Fruit fly (Drosophila melanogaster) whole organism, embryonic: ENCODE data around the gene Syx8.

Experiments used
- CG10147 ChIP-seq: fragments of 200-800 bp; sonication (Bioruptor generic); optimal IDR thresholded peaks from 2 replicates; lab custom pipeline; 2019; ENCODE audit warnings: missing biosample characterization, mild to moderate bottlenecking, missing genetic modification characterization, moderate library complexity
- CG10431 ChIP-seq: fragments of 200-800 bp; sonication (Bioruptor generic); optimal IDR thresholded peaks from 3 replicates; lab custom pipeline; 2018; ENCODE audit warnings: missing biosample characterization, mild to moderate bottlenecking, missing genetic modification characterization
- CG11504 ChIP-seq: fragments of 200-800 bp; sonication (Bioruptor generic); optimal IDR thresholded peaks from 3 replicates; lab custom pipeline; 2019; ENCODE audit warnings: missing biosample characterization, mild to moderate bottlenecking, missing genetic modification characterization, moderate library complexity
- CG11723 ChIP-seq: fragments of 200-800 bp; sonication (Bioruptor generic); optimal IDR thresholded peaks from 2 replicates; lab custom pipeline; 2017; ENCODE audit warnings: missing biosample characterization, mild to moderate bottlenecking, missing genetic modification characterization
- CG12659 ChIP-seq: fragments of 200-800 bp; sonication (Bioruptor generic); optimal IDR thresholded peaks from 3 replicates; lab custom pipeline; 2017; ENCODE audit warnings: mild to moderate bottlenecking, missing biosample characterization, missing genetic modification reagents, missing genetic modification characterization
- CG13123 ChIP-seq: fragments of 200-800 bp; sonication (Bioruptor generic); optimal IDR thresholded peaks from 2 replicates; lab custom pipeline; 2016; ENCODE audit warnings: missing biosample characterization, missing genetic modification characterization
- CG14965 ChIP-seq: fragments of 200-800 bp; sonication (Bioruptor generic); optimal IDR thresholded peaks from 2 replicates; lab custom pipeline; 2016; ENCODE audit warnings: missing biosample characterization, missing genetic modification characterization, borderline replicate concordance
- CG15601 ChIP-seq: fragments of 200-800 bp; sonication (Bioruptor generic); optimal IDR thresholded peaks from 3 replicates; lab custom pipeline; 2019; ENCODE audit warnings: missing biosample characterization, mild to moderate bottlenecking, missing genetic modification characterization, moderate library complexity
- CG17186 ChIP-seq: fragments of 200-800 bp; sonication (Bioruptor generic); optimal IDR thresholded peaks from 3 replicates; lab custom pipeline; 2017; ENCODE audit warnings: missing biosample characterization, missing genetic modification reagents, missing genetic modification characterization
- CG17568 ChIP-seq: fragments of 200-800 bp; sonication (Bioruptor generic); optimal IDR thresholded peaks from 2 replicates; lab custom pipeline; 2018; ENCODE audit warnings: missing biosample characterization, mild to moderate bottlenecking, missing genetic modification characterization, moderate library complexity
- CG17829 ChIP-seq: fragments of 200-800 bp; optimal IDR thresholded peaks from 2 replicates; lab custom pipeline; 2019; ENCODE audit warnings: missing biosample characterization, mild to moderate bottlenecking, missing genetic modification characterization, moderate library complexity
- CG1792 ChIP-seq: fragments of 200-800 bp; sonication (Bioruptor generic); optimal IDR thresholded peaks from 2 replicates; lab custom pipeline; 2016; ENCODE audit warnings: missing biosample characterization, missing genetic modification characterization
- CG18262 ChIP-seq: fragments of 200-800 bp; optimal IDR thresholded peaks from 3 replicates; lab custom pipeline; 2019; ENCODE audit warnings: missing biosample characterization, mild to moderate bottlenecking, missing genetic modification characterization, moderate library complexity
- CG18599 ChIP-seq: fragments of 200-800 bp; sonication (Bioruptor generic); optimal IDR thresholded peaks from 3 replicates; lab custom pipeline; 2017; ENCODE audit warnings: missing biosample characterization, missing genetic modification characterization, mild to moderate bottlenecking, moderate library complexity, missing genetic modification reagents
- CG18619 ChIP-seq: fragments of 200-800 bp; sonication (Bioruptor generic); optimal IDR thresholded peaks from 3 replicates; lab custom pipeline; 2017; ENCODE audit warnings: missing biosample characterization, mild to moderate bottlenecking, missing genetic modification characterization
- CG2202 ChIP-seq: fragments of 200-800 bp; sonication (Bioruptor generic); optimal IDR thresholded peaks from 2 replicates; lab custom pipeline; 2018; ENCODE audit warnings: missing biosample characterization, mild to moderate bottlenecking, missing genetic modification characterization
- CG3726 ChIP-seq: fragments of 200-800 bp; sonication (Bioruptor generic); IDR thresholded peaks from 3 replicates; pipeline ENCODE4, ENCODE4 v1.3.6; 2022; ENCODE audit warnings: missing biosample characterization, missing genetic modification characterization
- CG3847 ChIP-seq: fragments of 200-800 bp; sonication (Bioruptor generic); IDR thresholded peaks from 2 replicates; pipeline ENCODE4 v1.3.6; 2022; ENCODE audit warnings: missing biosample characterization, missing genetic modification characterization
- CG5180 ChIP-seq: fragments of 200-800 bp; sonication (Bioruptor generic); optimal IDR thresholded peaks from 3 replicates; lab custom pipeline; 2017; ENCODE audit warnings: missing biosample characterization, missing genetic modification characterization, mild to moderate bottlenecking, moderate library complexity, missing genetic modification reagents
- CG6689 ChIP-seq: fragments of 200-800 bp; sonication (Bioruptor generic); IDR thresholded peaks from 2 replicates; pipeline ENCODE4 v1.3.6; 2022; ENCODE audit warnings: missing biosample characterization, missing genetic modification characterization
- CG6854 ChIP-seq: fragments of 200-800 bp; sonication (Bioruptor generic); optimal IDR thresholded peaks from 3 replicates; lab custom pipeline; 2017; ENCODE audit warnings: missing biosample characterization, mild to moderate bottlenecking, missing genetic modification characterization
- CG7271 ChIP-seq: fragments of 200-800 bp; sonication (Bioruptor generic); optimal IDR thresholded peaks from 2 replicates; lab custom pipeline; 2018; ENCODE audit warnings: missing biosample characterization, mild to moderate bottlenecking, missing genetic modification characterization, moderate library complexity
- CG7745 ChIP-seq: fragments of 200-800 bp; sonication (Bioruptor generic); optimal IDR thresholded peaks from 2 replicates; lab custom pipeline; 2018; ENCODE audit warnings: missing biosample characterization, mild to moderate bottlenecking, missing genetic modification characterization, moderate library complexity
- CG7839 ChIP-seq: fragments of 200-800 bp; sonication (Bioruptor generic); optimal IDR thresholded peaks from 3 replicates; lab custom pipeline; 2018; ENCODE audit warnings: missing biosample characterization, mild to moderate bottlenecking, missing genetic modification characterization, moderate library complexity
- CG9727 ChIP-seq: fragments of 200-800 bp; sonication (Bioruptor generic); optimal IDR thresholded peaks from 3 replicates; lab custom pipeline; 2017; ENCODE audit warnings: missing biosample characterization, mild to moderate bottlenecking, missing genetic modification characterization
- CG9797 ChIP-seq: fragments of 200-800 bp; sonication (Bioruptor generic); optimal IDR thresholded peaks from 3 replicates; lab custom pipeline; 2018; ENCODE audit warnings: missing biosample characterization, mild to moderate bottlenecking, missing genetic modification characterization
- CG9932 ChIP-seq: fragments of 200-800 bp; sonication (Bioruptor generic); IDR thresholded peaks from 2 replicates; pipeline ENCODE4 v1.3.6; 2022; ENCODE audit warnings: missing biosample characterization, missing genetic modification characterization
- Dip2 ChIP-seq: fragments of 200-800 bp; sonication (Bioruptor generic); IDR thresholded peaks from 2 replicates; pipeline ENCODE4 v1.3.6; 2022; ENCODE audit warnings: missing biosample characterization, missing genetic modification characterization
- Hmx ChIP-seq: fragments of 200-800 bp; sonication (Bioruptor generic); optimal IDR thresholded peaks from 2 replicates; lab custom pipeline; 2016; ENCODE audit warnings: missing biosample characterization, missing genetic modification characterization
- Myb ChIP-seq: fragments of 200-800 bp; sonication (Bioruptor generic); optimal IDR thresholded peaks from 2 replicates; lab custom pipeline; 2016; ENCODE audit warnings: missing biosample characterization, missing genetic modification characterization
- NC2β ChIP-seq: fragments of 200-800 bp; sonication (Bioruptor generic); optimal IDR thresholded peaks from 2 replicates; lab custom pipeline; 2016; ENCODE audit warnings: missing biosample characterization, missing genetic modification characterization
- Oli ChIP-seq: fragments of 200-800 bp; sonication (Bioruptor generic); optimal IDR thresholded peaks from 2 replicates; lab custom pipeline; 2018; ENCODE audit warnings: missing biosample characterization, mild to moderate bottlenecking, missing genetic modification characterization, moderate library complexity
- Usf ChIP-seq: fragments of 200-800 bp; sonication (Bioruptor generic); optimal IDR thresholded peaks from 2 replicates; lab custom pipeline; 2017; ENCODE audit warnings: missing genotype, missing biosample characterization, missing genetic modification characterization
- ap ChIP-seq: fragments of 200-800 bp; sonication (Bioruptor generic); IDR thresholded peaks from 2 replicates; pipeline ENCODE4 v1.3.6; 2022; ENCODE audit warnings: missing biosample characterization, missing genetic modification characterization
- br ChIP-seq: fragments of >200 bp; optimal IDR thresholded peaks from 2 replicates; lab custom pipeline; 2017
- bsh ChIP-seq, 2 experiments: fragments of 200-800 bp; sonication (Bioruptor generic); optimal IDR thresholded peaks; 2 replicates each; lab custom pipeline; 2017 to 2018; ENCODE audit warnings: mild to moderate bottlenecking in 2 of 2, missing biosample characterization in 2 of 2, missing genetic modification characterization in 2 of 2, moderate library complexity in 1 of 2
- ci ChIP-seq: fragments of 200-800 bp; sonication (Bioruptor generic); IDR thresholded peaks from 3 replicates; pipeline ENCODE4 v1.3.6; 2022; ENCODE audit warnings: missing biosample characterization, missing genetic modification characterization
- cwo ChIP-seq: fragments of 200-800 bp; sonication (Bioruptor generic); optimal IDR thresholded peaks from 3 replicates; lab custom pipeline; 2017; ENCODE audit warnings: missing biosample characterization, missing genetic modification characterization, mild to moderate bottlenecking, moderate library complexity, missing genetic modification reagents
- dati ChIP-seq: fragments of 200-800 bp; sonication (Bioruptor generic); IDR thresholded peaks from 2 replicates; pipeline ENCODE4 v1.3.6; 2022; ENCODE audit warnings: missing biosample characterization, missing genetic modification characterization
- dmrt99B ChIP-seq: fragments of 200-800 bp; sonication (Bioruptor generic); optimal IDR thresholded peaks from 2 replicates; lab custom pipeline; 2018; ENCODE audit warnings: missing biosample characterization, mild to moderate bottlenecking, missing genetic modification characterization, moderate library complexity
- eyg ChIP-seq: fragments of 200-800 bp; sonication (Bioruptor generic); optimal IDR thresholded peaks from 3 replicates; lab custom pipeline; 2016; ENCODE audit warnings: missing biosample characterization, missing genetic modification characterization
- fd64A ChIP-seq: fragments of 200-800 bp; sonication (Bioruptor generic); optimal IDR thresholded peaks from 3 replicates; lab custom pipeline; 2018; ENCODE audit warnings: missing biosample characterization, mild to moderate bottlenecking, missing genetic modification characterization
- kay ChIP-seq: fragments of 200-800 bp; sonication (Bioruptor generic); optimal IDR thresholded peaks from 2 replicates; lab custom pipeline; 2016; ENCODE audit warnings: missing biosample characterization, missing genetic modification characterization
- pb ChIP-seq: fragments of 200-800 bp; sonication (Bioruptor generic); optimal IDR thresholded peaks from 3 replicates; lab custom pipeline; 2016; ENCODE audit warnings: missing biosample characterization, missing genetic modification characterization
- pita ChIP-seq: fragments of 200-800 bp; sonication (Bioruptor generic); optimal IDR thresholded peaks from 2 replicates; lab custom pipeline; 2017; ENCODE audit warnings: missing biosample characterization, mild to moderate bottlenecking, missing genetic modification characterization
- sens-2 ChIP-seq: fragments of 200-800 bp; sonication (Bioruptor generic); IDR thresholded peaks from 2 replicates; pipeline ENCODE4 v1.3.6; 2022; ENCODE audit warnings: missing biosample characterization, missing genetic modification characterization
- sr ChIP-seq: fragments of 200-800 bp; sonication (Bioruptor generic); IDR thresholded peaks from 3 replicates; pipeline ENCODE4 v1.3.6; 2022; ENCODE audit warnings: missing biosample characterization, missing genetic modification characterization
- stwl ChIP-seq: fragments of 200-800 bp; sonication (Bioruptor generic); optimal IDR thresholded peaks from 3 replicates; lab custom pipeline; 2018; ENCODE audit warnings: missing biosample characterization, mild to moderate bottlenecking, missing genetic modification characterization, moderate library complexity
- tap ChIP-seq: fragments of 200-800 bp; optimal IDR thresholded peaks from 3 replicates; lab custom pipeline; 2019; ENCODE audit warnings: missing biosample characterization, mild to moderate bottlenecking, missing genetic modification characterization, moderate library complexity

The Syx8 gene

DNA sequence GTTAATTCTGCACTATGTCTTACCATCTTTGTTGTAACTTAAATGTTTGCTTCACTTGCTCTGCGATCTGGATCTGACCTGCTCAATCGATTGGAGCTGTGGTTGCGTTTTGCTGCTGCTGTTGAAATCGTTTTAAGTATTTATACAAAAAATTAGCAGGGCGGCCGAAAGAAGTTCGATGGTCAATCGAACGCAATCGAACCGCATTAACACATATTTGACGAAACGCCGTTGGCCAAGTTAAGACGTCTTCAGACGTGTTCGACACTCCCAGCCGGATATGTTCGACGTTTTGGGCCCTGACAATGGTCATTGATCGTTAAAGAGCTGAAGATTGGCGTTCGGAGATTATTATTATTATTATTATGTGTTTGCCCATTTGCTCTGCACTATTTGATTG, 41.3 kb downstream of the Syx8 start, which contains the start of gene CG13033:
TSS of gene CG13033 (minus strand) at position 118 of the 400 bp plus-strand sequence.
- peak; percentile 96 for TF ChIP-seq CG5180 (GFP tag; lab: Kevin White, UChicago)
- no peak for TF ChIP-seq sens-2 (GFP tag; lab: Robert Waterston, UW)

DNA sequence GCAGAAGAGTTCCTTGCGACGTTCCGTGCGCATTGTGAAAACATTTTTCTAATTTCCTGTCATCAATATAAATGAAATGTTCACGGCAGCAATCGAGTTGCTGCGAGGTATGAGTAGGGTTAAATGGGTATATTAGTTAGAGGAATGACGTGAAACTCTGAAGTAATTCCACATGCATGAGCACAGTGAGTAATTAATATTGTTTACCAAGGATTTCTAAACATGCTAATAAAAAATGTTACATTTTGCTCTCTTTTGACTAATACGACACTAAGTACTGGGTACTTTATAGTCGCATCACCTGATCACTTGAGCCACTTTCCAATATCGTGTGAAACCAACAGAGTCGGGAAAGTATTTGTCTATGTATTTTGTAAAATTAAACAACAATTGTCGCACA, 42.6 kb downstream of the Syx8 start:
- no peak for TF ChIP-seq Dip2 (GFP tag; lab: Robert Waterston, UW)
- no peak for TF ChIP-seq pita (GFP tag; lab: Kevin White, UChicago)
- TF ChIP-seq eyg (GFP tag; lab: Kevin White, UChicago): no peak
- TF ChIP-seq Myb: no peak
- TF ChIP-seq CG14965: no peak
- TF ChIP-seq ap (GFP tag; lab: Robert Waterston, UW): no peak
- TF ChIP-seq CG10431 (GFP tag; lab: Kevin White, UChicago): no peak
- no peak for TF ChIP-seq dati
- TF ChIP-seq CG3726 (GFP tag; lab: Robert Waterston, UW): no peak
- TF ChIP-seq Hmx: no peak
- no peak for TF ChIP-seq CG18619
- peak; percentile 7 for TF ChIP-seq CG18599 (GFP tag; lab: Kevin White, UChicago)
- no peak for TF ChIP-seq CG7745 (tag; lab: Kevin White, UChicago)
- peak; percentile 26; the same call in 1 of the 2 replicates for TF ChIP-seq CG3847
- TF ChIP-seq CG18262: no peak
- no peak for TF ChIP-seq kay
- no peak for TF ChIP-seq sr (GFP tag; lab: Robert Waterston, UW)
- TF ChIP-seq Usf (GFP tag; lab: Kevin White, UChicago): no peak
- no peak for TF ChIP-seq br (lab: Kevin White, UChicago)
- no peak for TF ChIP-seq CG15601 (tag; lab: Kevin White, UChicago)
- no peak for TF ChIP-seq CG5180 (GFP tag; lab: Kevin White, UChicago)
- no peak for TF ChIP-seq CG7271 (tag; lab: Kevin White, UChicago)
- peak; percentile 46 for TF ChIP-seq dmrt99B
- TF ChIP-seq CG7839 (tag; lab: Kevin White, UChicago): peak; percentile 32
- TF ChIP-seq bsh (GFP tag; optimal IDR thresholded peaks at IDR 0.05; lab: Kevin White, UChicago): no peak
- no peak for TF ChIP-seq CG2202 (tag; lab: Kevin White, UChicago)
- TF ChIP-seq CG13123: no peak
- TF ChIP-seq CG9727 (GFP tag; lab: Kevin White, UChicago): no peak
- TF ChIP-seq ci (GFP tag; lab: Robert Waterston, UW): peak; percentile 71
- no peak for TF ChIP-seq CG17829
- no peak for TF ChIP-seq CG1792 (GFP tag; lab: Kevin White, UChicago)
- no peak for TF ChIP-seq CG6854 (GFP tag; lab: Kevin White, UChicago)
- TF ChIP-seq CG12659 (GFP tag; lab: Kevin White, UChicago): no peak
- TF ChIP-seq cwo (GFP tag; lab: Kevin White, UChicago): no peak
- TF ChIP-seq tap: peak; percentile 6
- no peak for TF ChIP-seq CG10147
- TF ChIP-seq CG9797 (GFP tag; lab: Kevin White, UChicago): no peak
- peak; percentile 29 for TF ChIP-seq NC2β (GFP tag; lab: Kevin White, UChicago)
- no peak for TF ChIP-seq CG17568 (GFP tag; lab: Kevin White, UChicago)
- TF ChIP-seq CG17186 (GFP tag; lab: Kevin White, UChicago): no peak
- TF ChIP-seq pb: no peak
- peak; percentile 26; the same call in 1 of the 2 replicates for TF ChIP-seq CG6689
- no peak for TF ChIP-seq CG9932 (GFP tag; lab: Robert Waterston, UW)
- peak; percentile 66 for TF ChIP-seq CG11504 (tag; lab: Kevin White, UChicago)
- TF ChIP-seq stwl (tag; lab: Kevin White, UChicago): no peak
- TF ChIP-seq Oli (tag; lab: Kevin White, UChicago): peak; percentile 61
- TF ChIP-seq fd64A (GFP tag; lab: Kevin White, UChicago): no peak
- TF ChIP-seq CG11723 (GFP tag; lab: Kevin White, UChicago): no peak
